Worm (Caenorhabditis elegans) whole organism, L4 larva: ENCODE data around the gene pgl-2.
A peak's percentile ranks its signal among the peaks of the same experiment; 100 is the strongest.

Source experiments
- F26F4.8 ChIP-seq: fragments of 200-800 bp; sonication (Bioruptor generic); conservative IDR thresholded peaks from 2 replicates; pipeline ENCODE4 v1.3.6; 2022; ENCODE audit warnings: missing genetic modification characterization, missing compliant biosample characterization
- F37D6.2 ChIP-seq: sonication (generic microtip); optimal IDR thresholded peaks from 2 replicates; lab custom pipeline; 2016; ENCODE audit warnings: mild to moderate bottlenecking, missing genetic modification characterization, missing compliant biosample characterization
- F44E2.7 ChIP-seq: fragments of 200-800 bp; sonication (Bioruptor generic); IDR thresholded peaks from 2 replicates; pipeline ENCODE4 v2.1.2; 2022; ENCODE audit warnings: missing genetic modification characterization, missing compliant biosample characterization
- F49E8.2 ChIP-seq: sonication (generic microtip); optimal IDR thresholded peaks from 2 replicates; lab custom pipeline; 2016; ENCODE audit warnings: missing compliant biosample characterization, mild to moderate bottlenecking, missing genetic modification characterization, borderline replicate concordance
- T26A8.4 ChIP-seq: fragments of 200-800 bp; sonication (Bioruptor generic); IDR thresholded peaks from 2 replicates; pipeline ENCODE4 v1.3.6; 2022; ENCODE audit warnings: missing genetic modification characterization, missing compliant biosample characterization
- Y5F2A.4 ChIP-seq: fragments of 200-800 bp; sonication (Bioruptor generic); optimal IDR thresholded peaks from 2 replicates; lab custom pipeline; 2018; ENCODE audit warnings: mild to moderate bottlenecking, missing genetic modification characterization, missing compliant biosample characterization
- Y75B8A.6 ChIP-seq: fragments of 200-800 bp; sonication (Bioruptor generic); IDR thresholded peaks from 2 replicates; pipeline ENCODE4 v1.3.6; 2022; ENCODE audit warnings: missing genetic modification reagents, missing genetic modification characterization, missing compliant biosample characterization
- ZK337.2 ChIP-seq: fragments of 200-800 bp; sonication (Bioruptor generic); IDR thresholded peaks from 2 replicates; pipeline ENCODE4 v1.3.6; 2022; ENCODE audit warnings: missing genetic modification reagents, missing genetic modification characterization, missing compliant biosample characterization
- ZK546.5 ChIP-seq, 2 experiments: sonication (generic microtip); optimal IDR thresholded peaks; 2 replicates each; lab custom pipeline; 2017; ENCODE audit warnings: missing biosample characterization in 2 of 2, missing genetic modification characterization in 2 of 2
- aly-2 ChIP-seq: sonication (generic microtip); optimal IDR thresholded peaks from 2 replicates; lab custom pipeline; 2018; ENCODE audit warnings: missing biosample characterization, missing genetic modification characterization
- ama-1 ChIP-seq: fragments of 150-350 bp; optimal IDR thresholded peaks from 2 replicates; lab custom pipeline; 2014; ENCODE audit warnings: inconsistent platforms, mixed read lengths
- attf-4 ChIP-seq: sonication (generic microtip); optimal IDR thresholded peaks from 3 replicates; lab custom pipeline; 2017; ENCODE audit warnings: missing biosample characterization, missing genetic modification characterization
- ceh-20 ChIP-seq: fragments of 200-800 bp; sonication (Bioruptor generic); IDR thresholded peaks from 2 replicates; pipeline ENCODE4 v1.3.6; 2022; ENCODE audit warnings: missing genetic modification reagents, missing genetic modification characterization, missing compliant biosample characterization
- ceh-28 ChIP-seq: fragments of 150-350 bp; optimal IDR thresholded peaks from 2 replicates; lab custom pipeline; 2014; ENCODE audit warnings: missing biosample characterization, missing genetic modification reagents, missing genetic modification characterization
- ceh-44 ChIP-seq: fragments of 200-800 bp; sonication (Bioruptor generic); IDR thresholded peaks from 2 replicates; pipeline ENCODE4 v1.3.6; 2022; ENCODE audit warnings: missing genetic modification reagents, missing genetic modification characterization, missing compliant biosample characterization
- ceh-62 ChIP-seq: sonication (generic microtip); optimal IDR thresholded peaks from 2 replicates; lab custom pipeline; 2017; ENCODE audit warnings: missing biosample characterization, missing genetic modification characterization
- ceh-82 ChIP-seq: sonication (generic microtip); optimal IDR thresholded peaks from 2 replicates; lab custom pipeline; 2017; ENCODE audit warnings: missing biosample characterization, missing genetic modification characterization
- ces-1 ChIP-seq: fragments of 150-350 bp; sonication (generic microtip); optimal IDR thresholded peaks from 4 replicates; lab custom pipeline; 2014; ENCODE audit warnings: missing biosample characterization, missing genetic modification reagents, missing genetic modification characterization
- cey-2 ChIP-seq: sonication (generic microtip); optimal IDR thresholded peaks from 3 replicates; lab custom pipeline; 2017; ENCODE audit warnings: missing genetic modification characterization, mild to moderate bottlenecking, missing compliant biosample characterization, antibody characterized with exemption, borderline replicate concordance; ENCODE audit not compliant: insufficient read depth
- daf-19 ChIP-seq: fragments of 200-800 bp; sonication (Bioruptor generic); conservative IDR thresholded peaks from 2 replicates; pipeline ENCODE4 v1.3.6; 2022; ENCODE audit warnings: missing genetic modification characterization, missing compliant biosample characterization
- dmd-9 ChIP-seq: fragments of 200-800 bp; sonication (Bioruptor generic); IDR thresholded peaks from 2 replicates; pipeline ENCODE4 v1.3.6; 2022; ENCODE audit warnings: missing genetic modification reagents, missing genetic modification characterization, missing compliant biosample characterization
- duxl-1 ChIP-seq: sonication (generic microtip); optimal IDR thresholded peaks from 2 replicates; lab custom pipeline; 2016; ENCODE audit warnings: mild to moderate bottlenecking, missing genetic modification characterization, moderate library complexity, missing compliant biosample characterization; ENCODE audit not compliant: poor library complexity
- dve-1 ChIP-seq: sonication (generic microtip); optimal IDR thresholded peaks from 2 replicates; lab custom pipeline; 2017; ENCODE audit warnings: antibody characterized with exemption, mild to moderate bottlenecking, missing genetic modification characterization, missing compliant biosample characterization; ENCODE audit not compliant: insufficient read depth
- egl-43 ChIP-seq: fragments of 200-800 bp; sonication (Bioruptor generic); IDR thresholded peaks from 2 replicates; pipeline ENCODE4 v1.3.6; 2022; ENCODE audit warnings: missing genetic modification reagents, missing genetic modification characterization, missing compliant biosample characterization
- fos-1 ChIP-seq: fragments of 150-350 bp; optimal IDR thresholded peaks from 2 replicates; lab custom pipeline; 2014; ENCODE audit warnings: missing biosample characterization, missing genetic modification characterization
- jun-1 ChIP-seq: fragments of 150-350 bp; optimal IDR thresholded peaks from 2 replicates; lab custom pipeline; 2014; ENCODE audit warnings: missing biosample characterization, missing genetic modification reagents, missing genetic modification characterization
- lim-7 ChIP-seq: fragments of 200-800 bp; sonication (Bioruptor generic); IDR thresholded peaks from 2 replicates; pipeline ENCODE4 v1.3.6; 2022; ENCODE audit warnings: missing genetic modification characterization, missing compliant biosample characterization
- lin-13 ChIP-seq: fragments of 150-350 bp; optimal IDR thresholded peaks from 2 replicates; lab custom pipeline; 2014; ENCODE audit warnings: missing biosample characterization, missing genetic modification reagents, missing genetic modification characterization
- lin-15B ChIP-seq: fragments of 150-350 bp; sonication (generic microtip); optimal IDR thresholded peaks from 3 replicates; lab custom pipeline; 2014; ENCODE audit warnings: missing biosample characterization, missing genetic modification characterization
- lin-29 ChIP-seq: fragments of 200-800 bp; sonication (Bioruptor generic); IDR thresholded peaks from 2 replicates; pipeline ENCODE4 v1.3.6; 2022; ENCODE audit warnings: missing genetic modification reagents, missing genetic modification characterization, missing compliant biosample characterization
- lin-38 ChIP-seq: fragments of 200-800 bp; sonication (Bioruptor generic); IDR thresholded peaks from 2 replicates; pipeline ENCODE4 v1.3.6; 2022; ENCODE audit warnings: missing genetic modification reagents, missing genetic modification characterization, missing compliant biosample characterization
- lin-39 ChIP-seq: fragments of 150-350 bp; optimal IDR thresholded peaks from 2 replicates; lab custom pipeline; 2014; ENCODE audit warnings: missing biosample characterization, missing genetic modification reagents, missing genetic modification characterization
- lir-3 ChIP-seq: sonication (generic microtip); optimal IDR thresholded peaks from 2 replicates; lab custom pipeline; 2016; ENCODE audit warnings: mild to moderate bottlenecking, missing genetic modification characterization, missing compliant biosample characterization
- madf-5 ChIP-seq, 2 experiments: fragments of 200-800 bp; sonication (Bioruptor generic); IDR thresholded peaks; 2 replicates each; pipeline ENCODE4 v1.3.6; 2022; ENCODE audit warnings: missing compliant biosample characterization in 2 of 2, missing genetic modification characterization in 2 of 2
- madf-9 ChIP-seq: fragments of 200-800 bp; sonication (Bioruptor generic); conservative IDR thresholded peaks from 2 replicates; pipeline ENCODE4 v1.3.6; 2022; ENCODE audit warnings: missing genetic modification reagents, missing genetic modification characterization, missing compliant biosample characterization
- mep-1 ChIP-seq: fragments of 150-350 bp; sonication (generic microtip); optimal IDR thresholded peaks from 3 replicates; lab custom pipeline; 2014; ENCODE audit warnings: missing biosample characterization, missing genetic modification characterization
- mxl-2 ChIP-seq: fragments of 200-800 bp; sonication (Bioruptor generic); conservative IDR thresholded peaks from 2 replicates; pipeline ENCODE4 v1.3.6; 2022; ENCODE audit warnings: missing genetic modification reagents, missing genetic modification characterization, missing compliant biosample characterization
- mxl-3 ChIP-seq: fragments of 200-800 bp; sonication (Bioruptor generic); optimal IDR thresholded peaks from 2 replicates; lab custom pipeline; 2018; ENCODE audit warnings: mild to moderate bottlenecking, missing genetic modification characterization, missing compliant biosample characterization
- nhr-10 ChIP-seq: fragments of 150-350 bp; optimal IDR thresholded peaks from 2 replicates; lab custom pipeline; 2014; ENCODE audit warnings: missing biosample characterization, missing genetic modification characterization
- nhr-11 ChIP-seq: fragments of 150-350 bp; optimal IDR thresholded peaks from 2 replicates; lab custom pipeline; 2014; ENCODE audit warnings: missing biosample characterization, missing genetic modification characterization
- nhr-111 ChIP-seq: fragments of 200-800 bp; sonication (Bioruptor generic); optimal IDR thresholded peaks from 2 replicates; lab custom pipeline; 2018; ENCODE audit warnings: mild to moderate bottlenecking, missing genetic modification characterization, missing compliant biosample characterization
- nhr-237 ChIP-seq: sonication (generic microtip); optimal IDR thresholded peaks from 2 replicates; lab custom pipeline; 2017; ENCODE audit warnings: missing biosample characterization, missing genetic modification characterization
- nhr-28 ChIP-seq: fragments of 150-350 bp; optimal IDR thresholded peaks from 2 replicates; lab custom pipeline; 2014; ENCODE audit warnings: missing biosample characterization, missing genetic modification characterization
- nhr-41 ChIP-seq: fragments of 200-800 bp; sonication (Bioruptor generic); IDR thresholded peaks from 2 replicates; pipeline ENCODE4 v1.3.6; 2022; ENCODE audit warnings: missing genetic modification reagents, missing genetic modification characterization, missing compliant biosample characterization
- pqm-1 ChIP-seq: sonication (generic microtip); optimal IDR thresholded peaks from 2 replicates; lab custom pipeline; 2017; ENCODE audit warnings: missing biosample characterization, missing genetic modification characterization
- rbr-2 ChIP-seq: sonication (generic microtip); optimal IDR thresholded peaks from 2 replicates; lab custom pipeline; 2016; ENCODE audit warnings: missing genotype, missing genetic modification characterization, missing compliant biosample characterization
- skn-1 ChIP-seq: fragments of 150-350 bp; optimal IDR thresholded peaks from 2 replicates; lab custom pipeline; 2014; ENCODE audit warnings: missing biosample characterization, missing genetic modification characterization
- snpc-4 ChIP-seq: fragments of 150-350 bp; optimal IDR thresholded peaks from 2 replicates; lab custom pipeline; 2014; ENCODE audit warnings: missing biosample characterization, missing genetic modification characterization
- spr-3 ChIP-seq: fragments of 200-800 bp; sonication (Bioruptor generic); optimal IDR thresholded peaks from 2 replicates; lab custom pipeline; 2018; ENCODE audit warnings: mild to moderate bottlenecking, missing genetic modification characterization, missing compliant biosample characterization
- unc-39 ChIP-seq: sonication (generic microtip); optimal IDR thresholded peaks from 2 replicates; lab custom pipeline; 2017; ENCODE audit warnings: missing biosample characterization, missing genetic modification characterization
- zag-1 ChIP-seq: fragments of 150-350 bp; optimal IDR thresholded peaks from 2 replicates; lab custom pipeline; 2014; ENCODE audit warnings: missing biosample characterization, missing genetic modification characterization
- ztf-11 ChIP-seq: fragments of 150-350 bp; optimal IDR thresholded peaks from 2 replicates; lab custom pipeline; 2014; ENCODE audit warnings: missing biosample characterization, missing genetic modification characterization
- ztf-7 ChIP-seq: fragments of 150-350 bp; optimal IDR thresholded peaks from 2 replicates; lab custom pipeline; 2014; ENCODE audit warnings: missing biosample characterization, missing genetic modification characterization

Gene pgl-2

DNA sequence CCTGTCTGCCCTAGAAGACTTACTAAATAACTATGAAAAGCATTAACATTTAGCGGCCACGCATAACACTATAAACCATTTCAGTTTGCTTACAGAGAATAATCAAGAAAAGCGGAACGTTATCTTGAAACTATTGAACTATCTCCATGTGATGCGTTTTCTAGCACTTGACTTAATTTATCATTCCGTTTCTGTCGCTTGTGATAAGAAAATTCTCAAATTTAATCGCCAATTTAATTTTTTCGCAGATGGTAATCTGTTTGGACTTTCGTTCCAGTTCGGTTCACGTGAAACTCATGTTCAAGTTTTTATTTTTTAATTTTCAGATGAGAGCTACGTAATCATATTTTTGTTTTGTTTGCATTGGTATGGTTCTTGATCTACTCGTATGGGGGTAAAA lies 18.3 kb downstream of the pgl-2 start (continued):
- no peak for TF ChIP-seq ceh-62 (tag; lab: Kevin White, UChicago)
- TF ChIP-seq ztf-7 (tag; lab: Kevin White, UChicago), result no peak
- peak; percentile 87 for TF ChIP-seq mxl-2
- peak; percentile 94 for TF ChIP-seq dve-1 (tag; lab: Kevin White, UChicago)
- TF ChIP-seq fos-1 (tag; lab: Kevin White, UChicago), result no peak
- TF ChIP-seq F26F4.8 (GFP tag; lab: Robert Waterston, UW), result no peak
- TF ChIP-seq jun-1 (tag; lab: Kevin White, UChicago), result no peak
- TF ChIP-seq snpc-4 (tag; lab: Kevin White, UChicago), result no peak
- TF ChIP-seq ZK546.5 (tag; optimal IDR thresholded peaks at IDR 0.05; lab: Kevin White, UChicago), result no peak
- TF ChIP-seq cey-2 (tag; lab: Kevin White, UChicago), result no peak
- no peak for TF ChIP-seq unc-39
- no peak for TF ChIP-seq ces-1 (GFP tag; lab: Kevin White, UChicago)
- TF ChIP-seq duxl-1 (tag; lab: Kevin White, UChicago), result no peak
- TF ChIP-seq zag-1 (tag; lab: Kevin White, UChicago), result no peak
- TF ChIP-seq T26A8.4 (GFP tag; lab: Robert Waterston, UW), result no peak
- no peak for TF ChIP-seq madf-9
- TF ChIP-seq pqm-1 (tag; lab: Kevin White, UChicago), result peak; percentile 78
- TF ChIP-seq mxl-3 (GFP tag; lab: Kevin White, UChicago), result peak; percentile 33
- no peak for TF ChIP-seq ZK337.2 (GFP tag; lab: Robert Waterston, UW)
- TF ChIP-seq mep-1 (tag; lab: Kevin White, UChicago), result no peak
- no peak for TF ChIP-seq dmd-9
- no peak for TF ChIP-seq lir-3
- no peak for TF ChIP-seq ceh-28
- no peak for TF ChIP-seq attf-4
- no peak for TF ChIP-seq daf-19 (GFP tag; lab: Robert Waterston, UW)
- no peak for TF ChIP-seq skn-1
- TF ChIP-seq spr-3, result no peak
- TF ChIP-seq nhr-41 (GFP tag; lab: Robert Waterston, UW), result no peak
- TF ChIP-seq nhr-111, result no peak
- TF ChIP-seq ama-1 (lab: Kevin White, UChicago), result no peak
- TF ChIP-seq nhr-10 (tag; lab: Kevin White, UChicago), result no peak
- no peak for TF ChIP-seq Y75B8A.6 (GFP tag; lab: Robert Waterston, UW)
- TF ChIP-seq Y5F2A.4 (GFP tag; lab: Kevin White, UChicago), result no peak
- no peak for TF ChIP-seq rbr-2 (tag; lab: Kevin White, UChicago)
- no peak for TF ChIP-seq egl-43 (GFP tag; lab: Robert Waterston, UW)
- TF ChIP-seq ceh-44 (GFP tag; lab: Robert Waterston, UW), result no peak
- TF ChIP-seq nhr-11 (tag; lab: Kevin White, UChicago), result no peak
- no peak for TF ChIP-seq ceh-82 (tag; lab: Kevin White, UChicago)
- TF ChIP-seq ceh-20 (GFP tag; lab: Robert Waterston, UW), result peak; percentile 56; the same call in 1 of the 2 replicates
- TF ChIP-seq madf-5 (GFP tag; IDR thresholded peaks at IDR 0.05; lab: Robert Waterston, UW), result no peak
- TF ChIP-seq nhr-237 (tag; lab: Kevin White, UChicago), result no peak
- no peak for TF ChIP-seq F49E8.2
- TF ChIP-seq lin-15B (tag; lab: Kevin White, UChicago), result no peak
- no peak for TF ChIP-seq lin-29 (GFP tag; lab: Robert Waterston, UW)
- TF ChIP-seq aly-2 (tag; lab: Kevin White, UChicago), result no peak
- no peak for TF ChIP-seq lin-13 (GFP tag; lab: Kevin White, UChicago)
- no peak for TF ChIP-seq ztf-11 (tag; lab: Kevin White, UChicago)
- TF ChIP-seq lin-38, result no peak
- TF ChIP-seq lim-7 (GFP tag; lab: Robert Waterston, UW), result no peak
- TF ChIP-seq F44E2.7 (GFP tag; lab: Robert Waterston, UW), result no peak
- TF ChIP-seq F37D6.2 (tag; lab: Kevin White, UChicago), result no peak
- peak; percentile 88 for TF ChIP-seq nhr-28
- no peak for TF ChIP-seq lin-39
